Worm (Caenorhabditis elegans) whole organism, L4 larva: Measurements from ENCODE around the gene slc-25A29.

Experiments used
- T26A8.4 ChIP-seq: fragments of 200-800 bp; sonication (Bioruptor generic); IDR thresholded peaks from 2 replicates; pipeline ENCODE4 v1.3.6; 2022; ENCODE audit warnings: missing genetic modification characterization, missing compliant biosample characterization
- Y5F2A.4 ChIP-seq: fragments of 200-800 bp; sonication (Bioruptor generic); optimal IDR thresholded peaks from 2 replicates; lab custom pipeline; 2018; ENCODE audit warnings: mild to moderate bottlenecking, missing genetic modification characterization, missing compliant biosample characterization
- Y75B8A.6 ChIP-seq: fragments of 200-800 bp; sonication (Bioruptor generic); IDR thresholded peaks from 2 replicates; pipeline ENCODE4 v1.3.6; 2022; ENCODE audit warnings: missing genetic modification reagents, missing genetic modification characterization, missing compliant biosample characterization
- ZK546.5 ChIP-seq, 2 experiments: sonication (generic microtip); optimal IDR thresholded peaks; 2 replicates each; lab custom pipeline; 2017; ENCODE audit warnings: missing biosample characterization in 2 of 2, missing genetic modification characterization in 2 of 2
- aha-1 ChIP-seq: fragments of 150-350 bp; peaks from one replicate; lab custom pipeline; 2014; ENCODE audit warnings: missing biosample characterization, missing genetic modification characterization
- arid-1 ChIP-seq: fragments of 200-800 bp; sonication (Bioruptor generic); conservative IDR thresholded peaks from 2 replicates; pipeline ENCODE4 v1.3.6; 2022; ENCODE audit warnings: missing genetic modification reagents, missing genetic modification characterization, missing compliant biosample characterization
- attf-4 ChIP-seq: sonication (generic microtip); optimal IDR thresholded peaks from 3 replicates; lab custom pipeline; 2017; ENCODE audit warnings: missing biosample characterization, missing genetic modification characterization
- ceh-20 ChIP-seq: fragments of 200-800 bp; sonication (Bioruptor generic); IDR thresholded peaks from 2 replicates; pipeline ENCODE4 v1.3.6; 2022; ENCODE audit warnings: missing genetic modification reagents, missing genetic modification characterization, missing compliant biosample characterization
- ceh-32 ChIP-seq: sonication (generic microtip); optimal IDR thresholded peaks from 2 replicates; lab custom pipeline; 2016; ENCODE audit warnings: mild to moderate bottlenecking, missing genetic modification characterization, missing compliant biosample characterization; ENCODE audit not compliant: poor library complexity
- ceh-82 ChIP-seq: sonication (generic microtip); optimal IDR thresholded peaks from 2 replicates; lab custom pipeline; 2017; ENCODE audit warnings: missing biosample characterization, missing genetic modification characterization
- daf-16 ChIP-seq, 3 experiments: sonication (generic microtip); optimal IDR thresholded peaks; 2 replicates each; lab custom pipeline; 2016 to 2017; ENCODE audit warnings: missing genetic modification characterization in 3 of 3, missing genetic modification reagents in 3 of 3, mild to moderate bottlenecking in 2 of 3, missing compliant biosample characterization in 2 of 3, missing biosample characterization in 1 of 3, moderate library complexity in 1 of 3
- dve-1 ChIP-seq: sonication (generic microtip); optimal IDR thresholded peaks from 2 replicates; lab custom pipeline; 2017; ENCODE audit warnings: antibody characterized with exemption, mild to moderate bottlenecking, missing genetic modification characterization, missing compliant biosample characterization; ENCODE audit not compliant: insufficient read depth
- fkh-10 ChIP-seq: fragments of 150-350 bp; optimal IDR thresholded peaks from 2 replicates; lab custom pipeline; 2014; ENCODE audit warnings: missing biosample characterization, missing genetic modification reagents, missing genetic modification characterization
- hlh-30 ChIP-seq: sonication (generic microtip); optimal IDR thresholded peaks from 2 replicates; lab custom pipeline; 2017; ENCODE audit warnings: antibody characterized with exemption, mild to moderate bottlenecking, missing genetic modification characterization, missing compliant biosample characterization; ENCODE audit not compliant: insufficient read depth
- hmg-1.1 ChIP-seq: fragments of 200-800 bp; sonication (Bioruptor generic); IDR thresholded peaks from 2 replicates; pipeline ENCODE4 v1.3.6; 2022; ENCODE audit warnings: missing genetic modification reagents, missing genetic modification characterization, missing compliant biosample characterization
- lim-7 ChIP-seq: fragments of 200-800 bp; sonication (Bioruptor generic); IDR thresholded peaks from 2 replicates; pipeline ENCODE4 v1.3.6; 2022; ENCODE audit warnings: missing genetic modification characterization, missing compliant biosample characterization
- lin-13 ChIP-seq: fragments of 150-350 bp; optimal IDR thresholded peaks from 2 replicates; lab custom pipeline; 2014; ENCODE audit warnings: missing biosample characterization, missing genetic modification reagents, missing genetic modification characterization
- lin-15B ChIP-seq: fragments of 150-350 bp; sonication (generic microtip); optimal IDR thresholded peaks from 3 replicates; lab custom pipeline; 2014; ENCODE audit warnings: missing biosample characterization, missing genetic modification characterization
- lin-38 ChIP-seq: fragments of 200-800 bp; sonication (Bioruptor generic); IDR thresholded peaks from 2 replicates; pipeline ENCODE4 v1.3.6; 2022; ENCODE audit warnings: missing genetic modification reagents, missing genetic modification characterization, missing compliant biosample characterization
- mdl-1 ChIP-seq, 2 experiments: fragments of 150-350 bp in 1 of 2; sonication (generic microtip) in 1 of 2; optimal IDR thresholded peaks; 2 replicates each; lab custom pipeline; 2014 to 2017; ENCODE audit warnings: missing biosample characterization in 2 of 2, missing genetic modification characterization in 2 of 2
- nhr-102 ChIP-seq: sonication (generic microtip); optimal IDR thresholded peaks from 2 replicates; lab custom pipeline; 2016; ENCODE audit warnings: mild to moderate bottlenecking, missing genetic modification characterization, moderate library complexity, missing compliant biosample characterization
- nhr-11 ChIP-seq: fragments of 150-350 bp; optimal IDR thresholded peaks from 2 replicates; lab custom pipeline; 2014; ENCODE audit warnings: missing biosample characterization, missing genetic modification characterization
- nhr-237 ChIP-seq: sonication (generic microtip); optimal IDR thresholded peaks from 2 replicates; lab custom pipeline; 2017; ENCODE audit warnings: missing biosample characterization, missing genetic modification characterization
- nhr-28 ChIP-seq: fragments of 150-350 bp; optimal IDR thresholded peaks from 2 replicates; lab custom pipeline; 2014; ENCODE audit warnings: missing biosample characterization, missing genetic modification characterization
- nhr-48 ChIP-seq: sonication (generic microtip); optimal IDR thresholded peaks from 2 replicates; lab custom pipeline; 2016; ENCODE audit warnings: mild to moderate bottlenecking, missing genetic modification characterization, missing compliant biosample characterization
- rbr-2 ChIP-seq: sonication (generic microtip); optimal IDR thresholded peaks from 2 replicates; lab custom pipeline; 2016; ENCODE audit warnings: missing genotype, missing genetic modification characterization, missing compliant biosample characterization
- snpc-1.2 ChIP-seq: fragments of 200-800 bp; sonication (Bioruptor generic); IDR thresholded peaks from 2 replicates; pipeline ENCODE4 v1.3.6; 2022; ENCODE audit warnings: missing genetic modification reagents, missing genetic modification characterization, missing compliant biosample characterization
- unc-130 ChIP-seq: sonication (generic microtip); optimal IDR thresholded peaks from 2 replicates; lab custom pipeline; 2016; ENCODE audit warnings: missing genetic modification reagents, missing genetic modification characterization, missing compliant biosample characterization
- unc-62 ChIP-seq, 3 experiments: fragments of 150-350 bp in 1 of 3; sonication (generic microtip); optimal IDR thresholded peaks in 2 of 3; peaks in 1 of 3; 1 replicate in 1 of 3; 2 replicates in 2 of 3; lab custom pipeline; 2014 to 2017; ENCODE audit warnings: missing biosample characterization in 3 of 3, missing genetic modification characterization in 3 of 3, missing genetic modification reagents in 3 of 3, missing genotype in 1 of 3
- ztf-11 ChIP-seq: fragments of 150-350 bp; optimal IDR thresholded peaks from 2 replicates; lab custom pipeline; 2014; ENCODE audit warnings: missing biosample characterization, missing genetic modification characterization

slc-25A29 gene

ce11 chrV:14660608-14661355 lies 2.8 kb upstream of the slc-25A29 start, which contains the start of gene srh-17 (continued):
- TF ChIP-seq ceh-20 (GFP tag; lab: Robert Waterston, UW) (peak; percentile 65; the same call in 1 of the 2 replicates), snpc-1.2 (GFP tag; lab: Robert Waterston, UW) (no peak), arid-1 (no peak), nhr-11 (peak; percentile 14), lin-15B (no peak), hmg-1.1 (GFP tag; lab: Robert Waterston, UW) (no peak), nhr-102 (tag; lab: Kevin White, UChicago) (no peak), unc-130 (GFP tag; lab: Kevin White, UChicago) (no peak)

- TF ChIP-seq aha-1 (tag; lab: Kevin White, UChicago) (no peak), nhr-48 (tag; lab: Kevin White, UChicago) (no peak), unc-62 (GFP tag; optimal IDR thresholded peaks at IDR 0.05 in 1 of 2; lab: Kevin White, UChicago) (peak in 1 of 2 experiments; percentile 90), unc-62 (tag; optimal IDR thresholded peaks at IDR 0.05; lab: Kevin White, UChicago) (no peak)
Observed at ce11 chrV:14659595-14659994, 1.6 kb upstream of the slc-25A29 start.

- TF ChIP-seq hlh-30 (tag; lab: Kevin White, UChicago) (peak; percentile 62), ceh-32 (tag; lab: Kevin White, UChicago) (no peak), ceh-20 (GFP tag; lab: Robert Waterston, UW) (no peak), ztf-11 (tag; lab: Kevin White, UChicago) (no peak), nhr-28 (tag; lab: Kevin White, UChicago) (peak; percentile 5), mdl-1 (tag; optimal IDR thresholded peaks at IDR 0.05; lab: Kevin White, UChicago) (peak in 1 of 2 experiments; percentile 36), nhr-237 (tag; lab: Kevin White, UChicago) (no peak), Y5F2A.4 (GFP tag; lab: Kevin White, UChicago) (no peak), fkh-10 (GFP tag; lab: Kevin White, UChicago) (no peak)
Observed at ce11 chrV:14656970-14657369, 1.0 kb downstream of the slc-25A29 start.

ce11 chrV:14655689-14656088 lies 2.3 kb downstream of the slc-25A29 start:
- TF ChIP-seq nhr-28 (tag; lab: Kevin White, UChicago) (peak; percentile 20), Y75B8A.6 (GFP tag; lab: Robert Waterston, UW) (no peak), ZK546.5 (tag; optimal IDR thresholded peaks at IDR 0.05; lab: Kevin White, UChicago) (no peak), lin-13 (no peak), hlh-30 (tag; lab: Kevin White, UChicago) (peak; percentile 70), ceh-82 (tag; lab: Kevin White, UChicago) (no peak), lim-7 (GFP tag; lab: Robert Waterston, UW) (no peak), attf-4 (tag; lab: Kevin White, UChicago) (no peak), daf-16 (GFP tag; optimal IDR thresholded peaks at IDR 0.05; lab: Kevin White, UChicago) (no peak), daf-16 (tag; optimal IDR thresholded peaks at IDR 0.05; lab: Kevin White, UChicago) (no peak), dve-1 (tag; lab: Kevin White, UChicago) (no peak), rbr-2 (tag; lab: Kevin White, UChicago) (no peak), arid-1 (no peak)

ce11 chrV:14650631-14651030 lies 7.3 kb downstream of the slc-25A29 start:
- no peak for TF ChIP-seq T26A8.4 (GFP tag; lab: Robert Waterston, UW)
- TF ChIP-seq lin-38 (GFP tag; lab: Robert Waterston, UW): no peak
- TF ChIP-seq lim-7 (GFP tag; lab: Robert Waterston, UW): no peak
